Fruit fly (Drosophila melanogaster) whole organism, embryonic: ENCODE measurements around the gene Dif.
A peak's percentile ranks its signal among the peaks of the same experiment; 100 is the strongest.

Experiments used
- Atf6 ChIP-seq: fragments of 200-800 bp; sonication (Bioruptor generic); IDR thresholded peaks from 2 replicates; pipeline ENCODE4 v1.3.6; 2022; ENCODE audit warnings: missing biosample characterization, missing genetic modification characterization
- CG10147 ChIP-seq: fragments of 200-800 bp; sonication (Bioruptor generic); optimal IDR thresholded peaks from 2 replicates; lab custom pipeline; 2019; ENCODE audit warnings: missing biosample characterization, mild to moderate bottlenecking, missing genetic modification characterization, moderate library complexity
- CG10543 ChIP-seq: fragments of 200-800 bp; sonication (Bioruptor generic); optimal IDR thresholded peaks from 3 replicates; lab custom pipeline; 2017; ENCODE audit warnings: missing biosample characterization, mild to moderate bottlenecking, missing genetic modification characterization, moderate library complexity
- CG11398 ChIP-seq: fragments of 200-800 bp; sonication (Bioruptor generic); optimal IDR thresholded peaks from 2 replicates; lab custom pipeline; 2016; ENCODE audit warnings: missing biosample characterization, missing genetic modification characterization
- CG12659 ChIP-seq: fragments of 200-800 bp; sonication (Bioruptor generic); optimal IDR thresholded peaks from 3 replicates; lab custom pipeline; 2017; ENCODE audit warnings: mild to moderate bottlenecking, missing biosample characterization, missing genetic modification reagents, missing genetic modification characterization
- CG12769 ChIP-seq: fragments of 200-800 bp; sonication (Bioruptor generic); optimal IDR thresholded peaks from 2 replicates; lab custom pipeline; 2019; ENCODE audit warnings: missing biosample characterization, mild to moderate bottlenecking, missing genetic modification characterization, moderate library complexity
- CG15269 ChIP-seq: fragments of 200-800 bp; sonication (Bioruptor generic); optimal IDR thresholded peaks from 2 replicates; lab custom pipeline; 2018; ENCODE audit warnings: missing biosample characterization, mild to moderate bottlenecking, missing genetic modification characterization, moderate library complexity
- CG17359 ChIP-seq: fragments of 200-800 bp; sonication (Bioruptor generic); optimal IDR thresholded peaks from 3 replicates; lab custom pipeline; 2018; ENCODE audit warnings: missing biosample characterization, mild to moderate bottlenecking, missing genetic modification characterization, moderate library complexity
- CG2116 ChIP-seq: fragments of 200-800 bp; sonication (Bioruptor generic); optimal IDR thresholded peaks from 3 replicates; lab custom pipeline; 2018; ENCODE audit warnings: missing biosample characterization, mild to moderate bottlenecking, missing genetic modification characterization
- CG32772 ChIP-seq: fragments of 200-800 bp; sonication (Bioruptor generic); IDR thresholded peaks from 2 replicates; pipeline ENCODE4 v1.3.6; 2022; ENCODE audit warnings: missing biosample characterization, missing genetic modification characterization
- CG34422 ChIP-seq: fragments of 200-800 bp; sonication (Bioruptor generic); IDR thresholded peaks from 3 replicates; pipeline ENCODE4 v1.3.6; 2022; ENCODE audit warnings: missing biosample characterization, missing genetic modification characterization
- CG42726 ChIP-seq: fragments of 200-800 bp; sonication (Bioruptor generic); IDR thresholded peaks from 2 replicates; pipeline ENCODE4 v1.3.6; 2022; ENCODE audit warnings: missing biosample characterization, missing genetic modification characterization; ENCODE audit not compliant: partially characterized antibody
- CG4282 ChIP-seq: fragments of 200-800 bp; sonication (Bioruptor generic); optimal IDR thresholded peaks from 2 replicates; lab custom pipeline; 2016; ENCODE audit warnings: missing biosample characterization, missing genetic modification characterization
- CG4360 ChIP-seq: fragments of 200-800 bp; sonication (Bioruptor generic); IDR thresholded peaks from 2 replicates; pipeline ENCODE4 v1.3.6; 2022; ENCODE audit warnings: missing biosample characterization, missing genetic modification characterization
- CG43689 ChIP-seq: fragments of 200-800 bp; sonication (Bioruptor generic); IDR thresholded peaks from 2 replicates; pipeline ENCODE4 v1.3.6; 2022; ENCODE audit warnings: missing biosample characterization, missing genetic modification characterization
- CG4707 ChIP-seq: fragments of 200-800 bp; sonication (Bioruptor generic); optimal IDR thresholded peaks from 2 replicates; lab custom pipeline; 2018; ENCODE audit warnings: missing biosample characterization, mild to moderate bottlenecking, missing genetic modification characterization, moderate library complexity
- CG6689 ChIP-seq: fragments of 200-800 bp; sonication (Bioruptor generic); IDR thresholded peaks from 2 replicates; pipeline ENCODE4 v1.3.6; 2022; ENCODE audit warnings: missing biosample characterization, missing genetic modification characterization
- CG8290 ChIP-seq, 3 experiments: fragments of 200-800 bp; sonication (Bioruptor generic); optimal IDR thresholded peaks; 2 replicates each; lab custom pipeline; 2016 to 2019; ENCODE audit warnings: missing biosample characterization in 3 of 3, missing genetic modification characterization in 3 of 3, mild to moderate bottlenecking in 2 of 3, moderate library complexity in 1 of 3
- CG8924 ChIP-seq: fragments of 200-800 bp; optimal IDR thresholded peaks from 3 replicates; lab custom pipeline; 2019; ENCODE audit warnings: missing biosample characterization, mild to moderate bottlenecking, missing genetic modification characterization, moderate library complexity
- Dbx ChIP-seq: fragments of 200-800 bp; sonication (Bioruptor generic); IDR thresholded peaks from 3 replicates; pipeline ENCODE4 v1.3.6; 2022; ENCODE audit warnings: missing biosample characterization, missing genetic modification characterization
- Dref ChIP-seq: fragments of 200-800 bp; sonication (Bioruptor generic); IDR thresholded peaks from 2 replicates; pipeline ENCODE4 v1.3.6; 2022; ENCODE audit warnings: missing biosample characterization, missing genetic modification characterization
- E2f2 ChIP-seq: fragments of 200-800 bp; sonication (Bioruptor generic); IDR thresholded peaks from 2 replicates; pipeline ENCODE4 v1.3.6; 2022; ENCODE audit warnings: missing biosample characterization, missing genetic modification characterization
- Elba2 ChIP-seq: fragments of 200-800 bp; sonication (Bioruptor generic); optimal IDR thresholded peaks from 3 replicates; lab custom pipeline; 2016; ENCODE audit warnings: missing biosample characterization, missing genetic modification characterization
- HLHmδ ChIP-seq: fragments of 200-800 bp; sonication (Bioruptor generic); optimal IDR thresholded peaks from 2 replicates; lab custom pipeline; 2018; ENCODE audit warnings: missing biosample characterization, mild to moderate bottlenecking, missing genetic modification characterization, moderate library complexity
- HmgD ChIP-seq: fragments of 200-800 bp; sonication (Bioruptor generic); optimal IDR thresholded peaks from 3 replicates; lab custom pipeline; 2016; ENCODE audit warnings: missing biosample characterization, missing genetic modification characterization
- Med ChIP-seq: fragments of 200-800 bp; sonication (Bioruptor generic); peaks from one replicate; lab custom pipeline; 2016; ENCODE audit warnings: missing biosample characterization, missing genetic modification characterization, mild to moderate bottlenecking, inconsistent platforms, moderate library complexity
- NfI ChIP-seq: fragments of 200-800 bp; sonication (Bioruptor generic); optimal IDR thresholded peaks from 3 replicates; lab custom pipeline; 2018; ENCODE audit warnings: missing biosample characterization, mild to moderate bottlenecking, missing genetic modification characterization, moderate library complexity
- PHDP ChIP-seq: fragments of 200-800 bp; sonication (Bioruptor generic); optimal IDR thresholded peaks from 3 replicates; lab custom pipeline; 2018; ENCODE audit warnings: missing biosample characterization, mild to moderate bottlenecking, missing genetic modification characterization, moderate library complexity
- Sry-β ChIP-seq: fragments of 200-800 bp; sonication (Bioruptor generic); optimal IDR thresholded peaks from 2 replicates; lab custom pipeline; 2018; ENCODE audit warnings: missing biosample characterization, mild to moderate bottlenecking, missing genetic modification characterization, moderate library complexity
- YL-1 ChIP-seq: fragments of 200-800 bp; sonication (Bioruptor generic); optimal IDR thresholded peaks from 3 replicates; lab custom pipeline; 2017; ENCODE audit warnings: missing biosample characterization, mild to moderate bottlenecking, missing genetic modification characterization
- abd-A ChIP-seq: fragments of 200-800 bp; sonication (Bioruptor generic); optimal IDR thresholded peaks from 3 replicates; lab custom pipeline; 2019; ENCODE audit warnings: missing biosample characterization, mild to moderate bottlenecking, missing genetic modification characterization, moderate library complexity
- amos ChIP-seq: fragments of 200-800 bp; sonication (Bioruptor generic); IDR thresholded peaks from 2 replicates; pipeline ENCODE4 v1.3.6; 2022; ENCODE audit warnings: missing biosample characterization, missing genetic modification characterization; ENCODE audit not compliant: partially characterized antibody
- ato ChIP-seq: fragments of 200-800 bp; sonication (Bioruptor generic); IDR thresholded peaks from 2 replicates; pipeline ENCODE4 v1.3.6; 2022; ENCODE audit warnings: missing biosample characterization, missing genetic modification characterization; ENCODE audit not compliant: partially characterized antibody
- btn ChIP-seq: fragments of 200-800 bp; sonication (Bioruptor generic); optimal IDR thresholded peaks from 2 replicates; lab custom pipeline; 2016; ENCODE audit warnings: missing biosample characterization, missing genetic modification characterization
- caup ChIP-seq: fragments of 200-800 bp; sonication (Bioruptor generic); optimal IDR thresholded peaks from 3 replicates; lab custom pipeline; 2017; ENCODE audit warnings: missing biosample characterization, mild to moderate bottlenecking, missing genetic modification characterization, moderate library complexity; ENCODE audit not compliant: severe bottlenecking
- da ChIP-seq: fragments of 200-800 bp; sonication (Bioruptor generic); optimal IDR thresholded peaks from 2 replicates; lab custom pipeline; 2016; ENCODE audit warnings: missing biosample characterization, missing genetic modification characterization
- ewg ChIP-seq: fragments of 200-800 bp; sonication (Bioruptor generic); optimal IDR thresholded peaks from 3 replicates; lab custom pipeline; 2017; ENCODE audit warnings: mild to moderate bottlenecking, missing biosample characterization, missing genetic modification reagents, missing genetic modification characterization
- gcm ChIP-seq: fragments of 200-800 bp; sonication (Bioruptor generic); optimal IDR thresholded peaks from 2 replicates; lab custom pipeline; 2019; ENCODE audit warnings: missing biosample characterization, mild to moderate bottlenecking, missing genetic modification characterization, moderate library complexity
- gfzf ChIP-seq: fragments of 200-800 bp; sonication (Bioruptor generic); optimal IDR thresholded peaks from 2 replicates; lab custom pipeline; 2016; ENCODE audit warnings: missing biosample characterization, mild to moderate bottlenecking, missing genetic modification characterization, moderate library complexity
- ham ChIP-seq: fragments of 200-800 bp; sonication (Bioruptor generic); IDR thresholded peaks from 2 replicates; pipeline ENCODE4 v1.3.6; 2022; ENCODE audit warnings: missing biosample characterization, missing genetic modification characterization
- kah ChIP-seq: fragments of 200-800 bp; sonication (Bioruptor generic); optimal IDR thresholded peaks from 2 replicates; lab custom pipeline; 2018; ENCODE audit warnings: missing biosample characterization, mild to moderate bottlenecking, missing genetic modification characterization
- maf-S ChIP-seq: fragments of 200-800 bp; sonication (Bioruptor generic); optimal IDR thresholded peaks from 2 replicates; lab custom pipeline; 2016; ENCODE audit warnings: missing biosample characterization, missing genetic modification characterization
- mld ChIP-seq: fragments of 200-800 bp; sonication (Bioruptor generic); IDR thresholded peaks from 3 replicates; pipeline ENCODE4 v1.3.6; 2022; ENCODE audit warnings: missing biosample characterization, missing genetic modification characterization; ENCODE audit not compliant: partially characterized antibody
- nom ChIP-seq: fragments of 200-800 bp; sonication (Bioruptor generic); optimal IDR thresholded peaks from 2 replicates; lab custom pipeline; 2017; ENCODE audit warnings: missing biosample characterization, missing genetic modification characterization, mild to moderate bottlenecking, moderate library complexity, missing genetic modification reagents
- toy ChIP-seq: fragments of 200-800 bp; sonication (Bioruptor generic); IDR thresholded peaks from 2 replicates; pipeline ENCODE4 v1.3.6; 2022; ENCODE audit warnings: missing biosample characterization, missing genetic modification characterization
- trem ChIP-seq: fragments of 200-800 bp; optimal IDR thresholded peaks from 3 replicates; lab custom pipeline; 2019; ENCODE audit warnings: missing biosample characterization, mild to moderate bottlenecking, missing genetic modification characterization, moderate library complexity
- vvl ChIP-seq: fragments of 200-800 bp; sonication (Bioruptor generic); IDR thresholded peaks from 2 replicates; pipeline ENCODE4 v1.3.6; 2022; ENCODE audit warnings: missing biosample characterization, missing genetic modification characterization

The Dif gene

dm6 chr2L:17383588-17384308 is 49.2 kb downstream of the Dif start, which contains the start of gene Lrch (continued):
- peak; percentile 31 for TF ChIP-seq caup (GFP tag; lab: Kevin White, UChicago)
- peak; percentile 21; the same call in 1 of the 2 replicates for TF ChIP-seq Atf6 (GFP tag; lab: Robert Waterston, UW)
- peak; percentile 6 for TF ChIP-seq gcm (GFP tag; lab: Kevin White, UChicago)
- peak; percentile 94 for TF ChIP-seq E2f2
- no peak for TF ChIP-seq btn
- peak; percentile 45 for TF ChIP-seq CG12769 (tag; lab: Kevin White, UChicago)
- peak; percentile 63; the same call in 1 of the 2 replicates for TF ChIP-seq vvl (GFP tag; lab: Robert Waterston, UW)
- TF ChIP-seq HLHmδ (GFP tag; lab: Kevin White, UChicago) = peak; percentile 87
- TF ChIP-seq ato = peak; percentile 74
- no peak for TF ChIP-seq Elba2 (GFP tag; lab: Kevin White, UChicago)
- peak; percentile 96 for TF ChIP-seq CG2116 (GFP tag; lab: Kevin White, UChicago)
- TF ChIP-seq CG11398 (GFP tag; lab: Kevin White, UChicago) = peak; percentile 24
- peak; percentile 77 for TF ChIP-seq ewg (GFP tag; lab: Kevin White, UChicago)
- TF ChIP-seq CG15269 (tag; lab: Kevin White, UChicago) = peak; percentile 4
- no peak for TF ChIP-seq gfzf
- peak; percentile 81 for TF ChIP-seq CG42726 (GFP tag; lab: Robert Waterston, UW)
- TF ChIP-seq ham (GFP tag; lab: Robert Waterston, UW) = no peak
- peak; percentile 91 for TF ChIP-seq Dref (GFP tag; lab: Robert Waterston, UW)
- no peak for TF ChIP-seq CG32772 (GFP tag; lab: Robert Waterston, UW)
- TF ChIP-seq CG17359 (tag; lab: Kevin White, UChicago) = peak; percentile 40
- peak; percentile 19 for TF ChIP-seq Sry-β (GFP tag; lab: Kevin White, UChicago)
- peak; percentile 8 for TF ChIP-seq kah
- peak; percentile 86 for TF ChIP-seq Med (GFP tag; lab: Kevin White, UChicago)
- peak; percentile 74 for TF ChIP-seq abd-A (tag; lab: Kevin White, UChicago)
- no peak for TF ChIP-seq NfI
- no peak for TF ChIP-seq CG8290 (GFP tag; optimal IDR thresholded peaks at IDR 0.05; lab: Kevin White, UChicago)
- TF ChIP-seq CG8290 (tag; optimal IDR thresholded peaks at IDR 0.05; lab: Kevin White, UChicago) = peak in 1 of 2 experiments; percentile 75
- no peak for TF ChIP-seq da (GFP tag; lab: Kevin White, UChicago)
- peak; percentile 39 for TF ChIP-seq CG8924 (tag; lab: Kevin White, UChicago)
- peak; percentile 37 for TF ChIP-seq trem (tag; lab: Kevin White, UChicago)
- TF ChIP-seq toy (GFP tag; lab: Robert Waterston, UW) = no peak
- TF ChIP-seq mld (GFP tag; lab: Robert Waterston, UW) = peak; percentile 58; the same call in 2 of the 3 replicates
- peak; percentile 28 for TF ChIP-seq CG10543
- TF ChIP-seq CG34422 (GFP tag; lab: Robert Waterston, UW) = peak; percentile 76; the same call in 1 of the 3 replicates
- TF ChIP-seq nom (GFP tag; lab: Kevin White, UChicago) = peak; percentile 56
- 0 out of 2 replicates have a peak, but pooled peaks have one; percentile 25 for TF ChIP-seq CG4360 (GFP tag; lab: Robert Waterston, UW)
- peak; percentile 88 for TF ChIP-seq amos (GFP tag; lab: Robert Waterston, UW)
- TF ChIP-seq maf-S = no peak
- TF ChIP-seq PHDP (tag; lab: Kevin White, UChicago) = peak; percentile 16
- no peak for TF ChIP-seq CG4282 (GFP tag; lab: Kevin White, UChicago)
- peak; percentile 41; the same call in 1 of the 3 replicates for TF ChIP-seq Dbx (GFP tag; lab: Robert Waterston, UW)
- TF ChIP-seq YL-1 (GFP tag; lab: Kevin White, UChicago) = peak; percentile 58
- TF ChIP-seq CG43689 (GFP tag; lab: Robert Waterston, UW) = no peak
- peak; percentile 31 for TF ChIP-seq HmgD (GFP tag; lab: Kevin White, UChicago)
- TF ChIP-seq CG6689 = no peak
- peak; percentile 55 for TF ChIP-seq CG10147
- TF ChIP-seq CG4707 (GFP tag; lab: Kevin White, UChicago) = peak; percentile 58
- TF ChIP-seq CG12659 = peak; percentile 47
